Fruit fly (Drosophila melanogaster): ENCODE measurements around the gene CG18170.

Gene CG18170

dm6 chr3L:1584781-1585180, 18.0 kb upstream of the CG18170 start:
- TF ChIP-seq rn (GFP tag; IDR thresholded peaks at IDR 0.05) = peak; percentile 93
- TF ChIP-seq CG9948 (tag; optimal IDR thresholded peaks at IDR 0.05) = peak; percentile 71
- no peak for TF ChIP-seq CG13204 (GFP tag; optimal IDR thresholded peaks at IDR 0.05)
- peak; percentile 88 for TF ChIP-seq CG12605 (GFP tag; IDR thresholded peaks at IDR 0.05)
- peak; percentile 79 for TF ChIP-seq CG17806 (tag; optimal IDR thresholded peaks at IDR 0.05)
- peak; percentile 67 for TF ChIP-seq gl (tag; optimal IDR thresholded peaks at IDR 0.05)
- peak; percentile 90 for TF ChIP-seq Snoo (tag; optimal IDR thresholded peaks at IDR 0.05)
- TF ChIP-seq CG8301 (tag; optimal IDR thresholded peaks at IDR 0.05) = peak; percentile 86
- peak; percentile 30 for TF ChIP-seq CG34367 (tag; optimal IDR thresholded peaks at IDR 0.05)
- TF ChIP-seq CG8159 (tag; optimal IDR thresholded peaks at IDR 0.05) = peak; percentile 83
- TF ChIP-seq CG15710 (tag; optimal IDR thresholded peaks at IDR 0.05) = peak; percentile 62
- peak; percentile 82 for TF ChIP-seq CG10348 (GFP tag; IDR thresholded peaks at IDR 0.05)
- no peak for TF ChIP-seq EcR (GFP tag; optimal IDR thresholded peaks at IDR 0.05)
- TF ChIP-seq CG4496 (GFP tag; IDR thresholded peaks at IDR 0.05) = peak; percentile 96
- TF ChIP-seq Pif1A (GFP tag; optimal IDR thresholded peaks at IDR 0.05) = peak; percentile 90
- TF ChIP-seq CG14655 (GFP tag; optimal IDR thresholded peaks at IDR 0.05) = peak; percentile 87
- peak; percentile 97 for TF ChIP-seq Ets98B (GFP tag; IDR thresholded peaks at IDR 0.05)
- no peak for TF ChIP-seq D1 (tag; optimal IDR thresholded peaks at IDR 0.05)
- TF ChIP-seq fd96Ca (GFP tag; IDR thresholded peaks at IDR 0.05) = peak; percentile 97
- peak; percentile 95 for TF ChIP-seq CG32121 (GFP tag; IDR thresholded peaks at IDR 0.05)
- peak; percentile 84 for TF ChIP-seq Pif1B (GFP tag; optimal IDR thresholded peaks at IDR 0.05)

DNA sequence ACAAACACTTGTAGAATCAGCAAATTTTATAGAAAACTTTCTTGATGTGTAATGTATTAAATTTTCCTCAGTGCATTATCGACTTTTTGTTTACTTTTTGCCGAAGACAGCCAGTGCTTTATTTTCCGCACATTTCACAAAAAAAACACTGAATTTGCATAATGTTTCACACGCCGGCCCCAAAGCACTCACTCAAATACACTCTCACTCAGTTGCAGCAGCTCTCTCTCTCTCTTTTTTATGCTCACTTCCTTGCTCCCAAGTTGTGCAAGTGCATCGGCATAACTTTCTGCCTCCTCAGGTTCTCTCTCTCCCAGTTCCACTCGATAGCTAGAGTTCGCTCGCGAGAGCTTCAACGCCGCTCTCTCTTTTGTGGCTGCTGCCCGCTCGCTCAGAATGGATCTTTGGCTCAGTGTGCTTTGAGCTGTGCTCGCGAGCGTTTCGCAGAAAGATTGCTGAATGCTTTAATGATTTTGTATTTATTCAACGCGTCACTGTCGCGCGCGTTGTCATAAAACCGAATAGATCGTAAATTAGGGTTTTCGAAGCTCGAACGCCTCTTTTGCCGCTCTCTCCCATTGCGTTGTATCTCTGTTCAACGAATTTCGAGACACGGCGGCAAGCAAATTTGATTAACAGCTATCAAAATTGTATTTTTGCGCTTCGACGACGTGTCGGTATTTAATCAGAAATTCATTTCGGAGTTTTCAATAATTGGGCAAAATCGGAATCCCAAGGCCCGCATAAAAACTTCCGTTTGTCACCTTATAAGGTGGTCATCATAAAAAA, 16.3 kb upstream of the CG18170 start:
- TF ChIP-seq Snoo (tag; optimal IDR thresholded peaks at IDR 0.05) = peak; percentile 31
- peak; percentile 9 for TF ChIP-seq CG34367 (tag; optimal IDR thresholded peaks at IDR 0.05)
- TF ChIP-seq CG8301 (tag; optimal IDR thresholded peaks at IDR 0.05) = peak; percentile 59
- peak; percentile 85 for TF ChIP-seq Ets98B (GFP tag; IDR thresholded peaks at IDR 0.05)
- peak; percentile 60; the same call in 1 of the 2 replicates for TF ChIP-seq CG32121 (GFP tag; IDR thresholded peaks at IDR 0.05)
- TF ChIP-seq CG17806 (tag; optimal IDR thresholded peaks at IDR 0.05) = peak; percentile 47
- TF ChIP-seq rn (GFP tag; IDR thresholded peaks at IDR 0.05) = 0 out of 2 replicates have a peak, but pooled peaks have one; percentile 12
- TF ChIP-seq EcR (GFP tag; optimal IDR thresholded peaks at IDR 0.05) = peak; percentile 77
- TF ChIP-seq CG4496 (GFP tag; IDR thresholded peaks at IDR 0.05) = peak; percentile 81
- peak; percentile 23 for TF ChIP-seq CG9948 (tag; optimal IDR thresholded peaks at IDR 0.05)
- TF ChIP-seq CG8159 (tag; optimal IDR thresholded peaks at IDR 0.05) = peak; percentile 55
- peak; percentile 82 for TF ChIP-seq CG14655 (GFP tag; optimal IDR thresholded peaks at IDR 0.05)
- peak; percentile 76 for TF ChIP-seq Pif1A (GFP tag; optimal IDR thresholded peaks at IDR 0.05)
- peak; percentile 92 for TF ChIP-seq CG12605 (GFP tag; IDR thresholded peaks at IDR 0.05)
- TF ChIP-seq CG10348 (GFP tag; IDR thresholded peaks at IDR 0.05) = no peak
- no peak for TF ChIP-seq CG15710 (tag; optimal IDR thresholded peaks at IDR 0.05)
- TF ChIP-seq D1 (tag; optimal IDR thresholded peaks at IDR 0.05) = no peak
- peak; percentile 53 for TF ChIP-seq gl (tag; optimal IDR thresholded peaks at IDR 0.05)
- TF ChIP-seq fd96Ca (GFP tag; IDR thresholded peaks at IDR 0.05) = peak; percentile 68
- peak; percentile 46 for TF ChIP-seq CG13204 (GFP tag; optimal IDR thresholded peaks at IDR 0.05)
- TF ChIP-seq Pif1B (GFP tag; optimal IDR thresholded peaks at IDR 0.05) = peak; percentile 88

- TF ChIP-seq fd96Ca (GFP tag; IDR thresholded peaks at IDR 0.05) (peak; percentile 85), CG8159 (tag; optimal IDR thresholded peaks at IDR 0.05) (peak; percentile 85), CG34367 (tag; optimal IDR thresholded peaks at IDR 0.05) (peak; percentile 85), D1 (tag; optimal IDR thresholded peaks at IDR 0.05) (no peak), Ets98B (GFP tag; IDR thresholded peaks at IDR 0.05) (peak; percentile 80), CG8301 (tag; optimal IDR thresholded peaks at IDR 0.05) (peak; percentile 64), EcR (GFP tag; optimal IDR thresholded peaks at IDR 0.05) (peak; percentile 4), CG10348 (GFP tag; IDR thresholded peaks at IDR 0.05) (0 out of 2 replicates have a peak, but pooled peaks have one; percentile 53), Snoo (tag; optimal IDR thresholded peaks at IDR 0.05) (peak; percentile 70), CG14655 (GFP tag; optimal IDR thresholded peaks at IDR 0.05) (peak; percentile 72), CG12605 (GFP tag; IDR thresholded peaks at IDR 0.05) (peak; percentile 47; the same call in 1 of the 2 replicates), rn (GFP tag; IDR thresholded peaks at IDR 0.05) (peak; percentile 53), CG17806 (tag; optimal IDR thresholded peaks at IDR 0.05) (peak; percentile 81), CG32121 (GFP tag; IDR thresholded peaks at IDR 0.05) (peak; percentile 79), Pif1B (GFP tag; optimal IDR thresholded peaks at IDR 0.05) (peak; percentile 79), CG15710 (tag; optimal IDR thresholded peaks at IDR 0.05) (peak; percentile 89), gl (tag; optimal IDR thresholded peaks at IDR 0.05) (peak; percentile 79), CG9948 (tag; optimal IDR thresholded peaks at IDR 0.05) (peak; percentile 75), CG13204 (GFP tag; optimal IDR thresholded peaks at IDR 0.05) (peak; percentile 79), Pif1A (GFP tag; optimal IDR thresholded peaks at IDR 0.05) (peak; percentile 78), CG4496 (GFP tag; IDR thresholded peaks at IDR 0.05) (peak; percentile 86)
These were observed 15.5 kb upstream of the CG18170 start for dm6 chr3L:1587140-1587849.

- TF ChIP-seq D1 (tag; optimal IDR thresholded peaks at IDR 0.05) = no peak
- no peak for TF ChIP-seq Pif1A (GFP tag; optimal IDR thresholded peaks at IDR 0.05)
- TF ChIP-seq fd96Ca (GFP tag; IDR thresholded peaks at IDR 0.05) = no peak
- no peak for TF ChIP-seq CG34367 (tag; optimal IDR thresholded peaks at IDR 0.05)
- no peak for TF ChIP-seq CG9948 (tag; optimal IDR thresholded peaks at IDR 0.05)
- no peak for TF ChIP-seq rn (GFP tag; IDR thresholded peaks at IDR 0.05)
- TF ChIP-seq Ets98B (GFP tag; IDR thresholded peaks at IDR 0.05) = no peak
These were observed 12.6 kb upstream of the CG18170 start for dm6 chr3L:1590194-1590593.
